Worm (Caenorhabditis elegans) whole organism, L4 larva: ENCODE results near the gene ZK418.2.

Source experiments
- aly-2 ChIP-seq: sonication (generic microtip); optimal IDR thresholded peaks from 2 replicates; lab custom pipeline; 2018; ENCODE audit warnings: missing biosample characterization, missing genetic modification characterization
- cey-2 ChIP-seq: sonication (generic microtip); optimal IDR thresholded peaks from 3 replicates; lab custom pipeline; 2017; ENCODE audit warnings: missing genetic modification characterization, mild to moderate bottlenecking, missing compliant biosample characterization, antibody characterized with exemption, borderline replicate concordance; ENCODE audit not compliant: insufficient read depth
- skn-1 ChIP-seq: fragments of 150-350 bp; optimal IDR thresholded peaks from 2 replicates; lab custom pipeline; 2014; ENCODE audit warnings: missing biosample characterization, missing genetic modification characterization
- unc-130 ChIP-seq: sonication (generic microtip); optimal IDR thresholded peaks from 2 replicates; lab custom pipeline; 2016; ENCODE audit warnings: missing genetic modification reagents, missing genetic modification characterization, missing compliant biosample characterization

DNA sequence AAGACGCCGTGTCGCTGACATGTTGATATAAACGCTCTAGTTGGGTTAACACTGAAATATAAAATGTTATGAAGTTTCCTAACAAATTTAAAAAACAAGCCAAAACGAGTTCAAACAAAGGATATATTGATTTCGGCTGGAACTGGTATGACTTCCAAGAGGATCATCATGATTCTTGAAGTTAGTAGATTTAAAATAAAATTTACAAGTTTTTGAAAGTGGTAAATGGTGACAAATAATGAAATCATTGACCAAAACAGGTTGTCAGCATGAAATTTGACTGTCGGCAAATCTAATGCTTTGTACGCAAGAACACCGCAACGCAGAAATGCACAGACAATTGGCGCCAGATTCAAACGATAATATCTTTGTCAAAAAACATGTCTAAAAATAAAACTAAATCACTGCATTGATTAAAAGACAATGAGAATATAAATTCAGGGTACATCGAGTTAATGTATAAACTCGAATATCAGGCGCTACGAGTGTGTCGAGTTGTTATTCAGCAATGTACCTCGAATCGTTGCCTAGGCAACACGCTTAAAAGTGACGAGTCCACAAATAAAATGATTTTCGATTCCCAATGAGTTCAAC lies 22.5 kb upstream of the ZK418.2 start, which contains the start of the genes ubc-18 and R01H2.8:
- TF ChIP-seq unc-130 (GFP tag; lab: Kevin White, UChicago) (no peak), skn-1 (tag; lab: Kevin White, UChicago) (no peak), aly-2 (tag; lab: Kevin White, UChicago) (no peak), cey-2 (tag; lab: Kevin White, UChicago) (no peak)
